Worm (Caenorhabditis elegans) whole organism, young adult: Measurements from ENCODE around the gene ent-5.

Source experiments
- T07F8.4 ChIP-seq: sonication (generic microtip); optimal IDR thresholded peaks from 2 replicates; lab custom pipeline; 2016; ENCODE audit warnings: mild to moderate bottlenecking, missing genetic modification characterization, moderate library complexity, missing compliant biosample characterization
- ceh-100 ChIP-seq: fragments of 200-800 bp; sonication (Bioruptor generic); IDR thresholded peaks from 2 replicates; pipeline ENCODE4 v1.3.6; 2022; ENCODE audit warnings: missing genetic modification reagents, missing genetic modification characterization, missing compliant biosample characterization

- TF ChIP-seq ceh-100 (no peak), T07F8.4 (tag; lab: Kevin White, UChicago) (no peak)
Measured at ce11 chrX:4691148-4691773, 42.3 kb upstream of the ent-5 start, which contains the start of gene K02G10.5.
